Worm (Caenorhabditis elegans) whole organism, L3 larva: ENCODE measurements around the gene clc-7.

Experiments used
- ZK546.5 ChIP-seq: sonication (generic microtip); optimal IDR thresholded peaks from 2 replicates; lab custom pipeline; 2017; ENCODE audit warnings: missing biosample characterization, missing genetic modification characterization
- ama-1 ChIP-seq: fragments of 150-350 bp; optimal IDR thresholded peaks from 2 replicates; lab custom pipeline; 2018
- ceh-16 ChIP-seq: sonication (generic microtip); optimal IDR thresholded peaks from 2 replicates; lab custom pipeline; 2017; ENCODE audit warnings: missing biosample characterization, missing genetic modification characterization
- ceh-28 ChIP-seq: fragments of 150-350 bp; optimal IDR thresholded peaks from 2 replicates; lab custom pipeline; 2014; ENCODE audit warnings: missing biosample characterization, missing genetic modification reagents, missing genetic modification characterization
- ceh-82 ChIP-seq: fragments of 150-350 bp; optimal IDR thresholded peaks from 2 replicates; lab custom pipeline; 2014; ENCODE audit warnings: missing biosample characterization, missing genetic modification characterization
- daf-12 ChIP-seq: fragments of 150-350 bp; optimal IDR thresholded peaks from 2 replicates; lab custom pipeline; 2014; ENCODE audit warnings: missing biosample characterization, missing genetic modification reagents, missing genetic modification characterization
- egl-5 ChIP-seq: fragments of 150-350 bp; optimal IDR thresholded peaks from 2 replicates; lab custom pipeline; 2017; ENCODE audit warnings: missing biosample characterization, missing genetic modification reagents, missing genetic modification characterization, inconsistent platforms
- elt-1 ChIP-seq: fragments of 150-350 bp; optimal IDR thresholded peaks from 2 replicates; lab custom pipeline; 2014; ENCODE audit warnings: missing biosample characterization, missing genetic modification characterization
- elt-2 ChIP-seq: sonication (generic microtip); optimal IDR thresholded peaks from 2 replicates; lab custom pipeline; 2016; ENCODE audit warnings: missing genetic modification reagents, mild to moderate bottlenecking, missing genetic modification characterization, missing compliant biosample characterization
- elt-3 ChIP-seq, 3 experiments: fragments of 150-350 bp in 1 of 3; sonication (generic microtip) in 2 of 3; optimal IDR thresholded peaks; 2 replicates in 2 of 3; 4 replicates in 1 of 3; lab custom pipeline; 2014 to 2017; ENCODE audit warnings: missing biosample characterization in 3 of 3, missing genetic modification characterization in 3 of 3
- eor-1 ChIP-seq, 2 experiments: fragments of 150-350 bp; optimal IDR thresholded peaks; 2 replicates each; lab custom pipeline; 2014 to 2018; ENCODE audit warnings: missing biosample characterization in 2 of 2, missing genetic modification characterization in 2 of 2
- fkh-2 ChIP-seq: fragments of 150-350 bp; optimal IDR thresholded peaks from 2 replicates; lab custom pipeline; 2014; ENCODE audit warnings: missing biosample characterization, missing genetic modification reagents, missing genetic modification characterization
- hmg-11 ChIP-seq: sonication (generic microtip); optimal IDR thresholded peaks from 2 replicates; lab custom pipeline; 2016; ENCODE audit warnings: missing genetic modification characterization, missing compliant biosample characterization
- lin-15B ChIP-seq: fragments of 150-350 bp; optimal IDR thresholded peaks from 2 replicates; lab custom pipeline; 2014; ENCODE audit warnings: missing biosample characterization, missing genetic modification characterization
- lin-39 ChIP-seq: fragments of 150-350 bp; optimal IDR thresholded peaks from 2 replicates; lab custom pipeline; 2018; ENCODE audit warnings: missing biosample characterization, missing genetic modification reagents, missing genetic modification characterization
- lsy-12 ChIP-seq: sonication (generic microtip); optimal IDR thresholded peaks from 2 replicates; lab custom pipeline; 2016; ENCODE audit warnings: mild to moderate bottlenecking, missing genetic modification characterization, missing compliant biosample characterization
- mdl-1 ChIP-seq: fragments of 150-350 bp; optimal IDR thresholded peaks from 2 replicates; lab custom pipeline; 2014; ENCODE audit warnings: missing biosample characterization, missing genetic modification characterization
- nfya-1 ChIP-seq: sonication (generic microtip); optimal IDR thresholded peaks from 2 replicates; lab custom pipeline; 2017; ENCODE audit warnings: missing genetic modification characterization, mild to moderate bottlenecking, missing compliant biosample characterization, antibody characterized with exemption, moderate library complexity; ENCODE audit not compliant: insufficient read depth
- nhr-11 ChIP-seq: fragments of 150-350 bp; optimal IDR thresholded peaks from 2 replicates; lab custom pipeline; 2014; ENCODE audit warnings: missing biosample characterization, missing genetic modification characterization
- nhr-23 ChIP-seq: fragments of 150-350 bp; optimal IDR thresholded peaks from 2 replicates; lab custom pipeline; 2014; ENCODE audit warnings: missing biosample characterization, missing genetic modification reagents, missing genetic modification characterization
- nhr-237 ChIP-seq: fragments of 150-350 bp; optimal IDR thresholded peaks from 2 replicates; lab custom pipeline; 2014; ENCODE audit warnings: missing biosample characterization, missing genetic modification characterization
- nhr-25 ChIP-seq: sonication (generic microtip); optimal IDR thresholded peaks from 2 replicates; lab custom pipeline; 2017; ENCODE audit warnings: missing biosample characterization, missing genetic modification characterization
- nhr-28 ChIP-seq: fragments of 150-350 bp; optimal IDR thresholded peaks from 2 replicates; lab custom pipeline; 2014; ENCODE audit warnings: missing biosample characterization, missing genetic modification characterization
- nhr-76 ChIP-seq: fragments of 150-350 bp; sonication (generic microtip); optimal IDR thresholded peaks from 5 replicates; lab custom pipeline; 2014; ENCODE audit warnings: missing biosample characterization, missing genetic modification characterization
- nhr-77 ChIP-seq: fragments of 150-350 bp; optimal IDR thresholded peaks from 2 replicates; lab custom pipeline; 2014; ENCODE audit warnings: missing biosample characterization, missing genetic modification characterization
- pha-4 ChIP-seq: fragments of 150-350 bp; optimal IDR thresholded peaks from 2 replicates; lab custom pipeline; 2014; ENCODE audit warnings: missing biosample characterization, missing genetic modification reagents, missing genetic modification characterization
- pqm-1 ChIP-seq: fragments of 150-350 bp; optimal IDR thresholded peaks from 2 replicates; lab custom pipeline; 2017; ENCODE audit warnings: missing biosample characterization, missing genetic modification characterization, inconsistent platforms
- sea-2 ChIP-seq: fragments of 150-350 bp; sonication (generic microtip); optimal IDR thresholded peaks from 4 replicates; lab custom pipeline; 2014; ENCODE audit warnings: missing biosample characterization, missing genetic modification reagents, missing genetic modification characterization
- tbx-2 ChIP-seq: sonication (generic microtip); optimal IDR thresholded peaks from 2 replicates; lab custom pipeline; 2016; ENCODE audit warnings: mild to moderate bottlenecking, missing genetic modification characterization, missing compliant biosample characterization
- unc-39 ChIP-seq: sonication (generic microtip); optimal IDR thresholded peaks from 4 replicates; lab custom pipeline; 2017; ENCODE audit warnings: missing biosample characterization, missing genetic modification characterization
- unc-62 ChIP-seq: fragments of 150-350 bp; sonication (generic microtip); optimal IDR thresholded peaks from 4 replicates; lab custom pipeline; 2014; ENCODE audit warnings: missing biosample characterization, missing genetic modification reagents, missing genetic modification characterization
- zag-1 ChIP-seq: fragments of 150-350 bp; optimal IDR thresholded peaks from 2 replicates; lab custom pipeline; 2014; ENCODE audit warnings: missing biosample characterization, missing genetic modification characterization
- ztf-11 ChIP-seq: fragments of 150-350 bp; optimal IDR thresholded peaks from 2 replicates; lab custom pipeline; 2014; ENCODE audit warnings: missing biosample characterization, missing genetic modification characterization
- ztf-4 ChIP-seq: fragments of 150-350 bp; optimal IDR thresholded peaks from 2 replicates; lab custom pipeline; 2014; ENCODE audit warnings: missing biosample characterization, missing genetic modification characterization

Gene clc-7

DNA sequence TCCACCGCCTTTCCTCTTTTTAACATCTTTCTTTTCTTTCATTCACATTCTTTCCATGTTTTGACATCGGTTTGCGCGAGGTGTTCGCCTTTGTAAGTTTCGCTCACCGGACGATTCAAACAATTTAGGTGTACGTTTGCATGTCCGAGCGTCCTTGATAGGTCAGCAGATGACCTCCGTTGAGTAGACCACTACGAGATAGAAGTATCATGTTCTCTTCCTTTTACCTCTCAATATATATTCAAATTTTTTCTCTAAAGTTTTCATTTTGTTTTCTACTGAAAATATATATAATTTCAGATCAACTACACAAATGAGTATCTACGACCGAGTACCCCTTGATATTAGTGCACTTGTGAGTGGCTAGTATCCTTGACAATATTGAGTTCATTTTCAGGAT lies 7.1 kb upstream of the clc-7 start, which contains the start of gene C24H10.3:
Gene C24H10.3 (plus strand): TSS at position 301 of the 400 bp plus-strand sequence.
- TF ChIP-seq pha-4 (tag; lab: Kevin White, UChicago) (no peak), elt-3 (tag; optimal IDR thresholded peaks at IDR 0.05; lab: Kevin White, UChicago) (peak in 1 of 3 experiments; percentile 26), tbx-2 (no peak), eor-1 (tag; optimal IDR thresholded peaks at IDR 0.05; lab: Kevin White, UChicago) (no peak), ceh-16 (tag; lab: Kevin White, UChicago) (no peak), unc-62 (GFP tag; lab: Kevin White, UChicago) (no peak), nhr-76 (tag; lab: Kevin White, UChicago) (no peak), ztf-4 (tag; lab: Kevin White, UChicago) (no peak), nhr-25 (tag; lab: Kevin White, UChicago) (peak; percentile 59)

DNA sequence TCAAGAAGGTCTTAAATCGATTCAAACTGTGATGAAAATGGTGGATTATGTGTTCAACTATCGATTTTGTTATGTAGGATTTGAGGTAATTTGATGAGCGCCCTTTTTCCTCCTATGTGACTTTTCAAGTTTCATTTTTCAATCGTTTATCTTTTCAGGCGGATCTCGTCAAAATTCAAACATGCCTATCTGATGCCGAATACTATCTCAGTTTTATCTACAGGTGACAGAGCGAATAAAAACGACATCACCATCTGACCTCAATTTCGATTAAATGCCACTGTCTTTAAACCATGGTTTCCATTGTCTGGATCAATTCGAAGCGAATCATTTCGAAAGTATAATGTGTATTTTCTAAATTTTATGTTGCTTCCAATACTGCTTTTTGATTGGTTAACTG lies 6.1 kb upstream of the clc-7 start:
- TF ChIP-seq egl-5 (tag; lab: Kevin White, UChicago): no peak
- peak; percentile 55 for TF ChIP-seq nhr-23 (tag; lab: Kevin White, UChicago)
- TF ChIP-seq lin-15B (tag; lab: Kevin White, UChicago): no peak
- TF ChIP-seq zag-1 (tag; lab: Kevin White, UChicago): no peak
- TF ChIP-seq elt-1: peak; percentile 93
- peak; percentile 38 for TF ChIP-seq nhr-25 (tag; lab: Kevin White, UChicago)
- TF ChIP-seq pha-4 (tag; lab: Kevin White, UChicago): no peak
- no peak for TF ChIP-seq nhr-77

DNA sequence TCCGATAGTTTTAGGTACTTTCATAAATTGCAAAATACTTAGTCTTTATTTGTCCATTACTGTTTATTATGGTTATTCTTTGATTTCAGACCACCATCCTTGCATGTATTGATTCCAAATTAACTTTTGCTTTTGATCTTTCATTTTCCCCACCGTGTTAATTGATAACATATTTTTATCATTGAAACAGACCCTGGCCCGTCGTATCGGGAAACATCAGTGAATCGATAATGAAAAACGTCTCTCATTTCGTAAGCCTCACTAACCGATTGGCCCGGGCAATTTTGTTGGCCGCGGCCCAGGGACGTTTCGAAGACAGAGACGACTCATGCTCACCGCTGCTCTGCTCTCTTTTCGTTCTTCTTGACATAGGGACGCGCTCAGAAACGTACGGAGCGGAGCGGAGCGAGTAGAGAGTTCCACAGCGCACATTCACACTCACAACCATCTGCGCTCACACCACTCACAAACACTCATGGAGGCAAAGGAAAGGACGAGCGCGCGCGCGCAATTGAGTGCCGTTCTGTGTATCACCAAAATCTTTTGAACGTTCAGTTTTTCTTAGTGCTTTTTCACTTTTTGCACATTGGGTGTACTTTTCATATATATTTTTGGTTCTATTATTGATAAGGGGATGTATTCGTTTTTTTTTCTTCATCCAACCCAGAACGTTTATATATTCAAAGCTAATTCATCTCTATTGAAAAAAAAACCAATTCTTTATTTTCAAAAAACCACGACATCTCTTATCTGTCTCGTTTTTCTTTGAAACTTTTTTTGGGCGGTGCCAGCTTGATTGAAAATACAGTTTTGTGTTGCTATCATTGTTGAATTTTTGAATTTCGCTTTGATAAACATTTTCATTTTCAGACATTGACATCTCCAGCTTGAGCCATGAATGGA lies 3.9 kb upstream of the clc-7 start, which contains the start of gene C24H10.2:
Gene C24H10.2 (plus strand): TSS at position 853 of the 903 bp plus-strand sequence.
- no peak for TF ChIP-seq unc-39 (tag; lab: Kevin White, UChicago)
- TF ChIP-seq nhr-76 (tag; lab: Kevin White, UChicago): no peak
- TF ChIP-seq ceh-28: peak; percentile 60
- TF ChIP-seq mdl-1 (tag; lab: Kevin White, UChicago): no peak
- TF ChIP-seq lsy-12 (tag; lab: Kevin White, UChicago): no peak
- no peak for TF ChIP-seq ZK546.5 (tag; lab: Kevin White, UChicago)
- no peak for TF ChIP-seq nhr-237 (tag; lab: Kevin White, UChicago)
- TF ChIP-seq elt-2: peak; percentile 90
- TF ChIP-seq nhr-77: no peak
- no peak for TF ChIP-seq elt-3 (tag; optimal IDR thresholded peaks at IDR 0.05; lab: Kevin White, UChicago)
- TF ChIP-seq pha-4 (tag; lab: Kevin White, UChicago): peak; percentile 51
- no peak for TF ChIP-seq ceh-82
- peak; percentile 69 for TF ChIP-seq hmg-11 (tag; lab: Kevin White, UChicago)
- TF ChIP-seq ceh-16 (tag; lab: Kevin White, UChicago): no peak
- TF ChIP-seq pqm-1 (tag; lab: Kevin White, UChicago): peak; percentile 22
- no peak for TF ChIP-seq sea-2
- peak; percentile 76 for TF ChIP-seq nfya-1 (tag; lab: Kevin White, UChicago)
- no peak for TF ChIP-seq nhr-25 (tag; lab: Kevin White, UChicago)
- TF ChIP-seq ztf-11 (tag; lab: Kevin White, UChicago): no peak
- peak; percentile 8 for TF ChIP-seq elt-1
- TF ChIP-seq fkh-2 (tag; lab: Kevin White, UChicago): no peak
- TF ChIP-seq tbx-2: peak; percentile 20
- peak; percentile 56 for TF ChIP-seq egl-5 (tag; lab: Kevin White, UChicago)
- TF ChIP-seq daf-12 (tag; lab: Kevin White, UChicago): no peak
- TF ChIP-seq ama-1 (lab: Kevin White, UChicago): no peak
- TF ChIP-seq lin-39: peak; percentile 91

DNA sequence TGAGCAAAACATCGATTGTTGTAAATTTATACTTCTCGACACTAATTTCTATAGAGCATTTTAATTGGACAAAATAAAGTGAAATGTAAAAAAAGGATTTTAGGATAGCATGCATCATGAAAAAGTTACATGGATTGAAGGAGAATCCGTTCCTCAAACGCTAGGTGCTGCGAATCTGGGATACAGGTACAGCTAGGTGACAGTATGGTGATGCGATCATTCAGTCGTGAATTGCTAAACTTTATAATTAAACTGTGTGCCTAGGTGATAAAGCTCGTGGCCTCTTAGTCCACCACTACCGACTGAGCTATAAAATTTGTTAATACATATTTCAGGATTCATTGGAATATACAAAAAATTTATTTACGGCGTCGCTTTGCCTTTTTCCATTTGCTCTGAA lies 1.3 kb upstream of the clc-7 start:
- TF ChIP-seq nfya-1 (tag; lab: Kevin White, UChicago): no peak
- TF ChIP-seq ama-1 (lab: Kevin White, UChicago): peak; percentile 41
- no peak for TF ChIP-seq pha-4 (tag; lab: Kevin White, UChicago)
- TF ChIP-seq nhr-28 (tag; lab: Kevin White, UChicago): no peak
- TF ChIP-seq nhr-11: no peak
